Worm (Caenorhabditis elegans): ENCODE data around the gene aqp-4.

DNA sequence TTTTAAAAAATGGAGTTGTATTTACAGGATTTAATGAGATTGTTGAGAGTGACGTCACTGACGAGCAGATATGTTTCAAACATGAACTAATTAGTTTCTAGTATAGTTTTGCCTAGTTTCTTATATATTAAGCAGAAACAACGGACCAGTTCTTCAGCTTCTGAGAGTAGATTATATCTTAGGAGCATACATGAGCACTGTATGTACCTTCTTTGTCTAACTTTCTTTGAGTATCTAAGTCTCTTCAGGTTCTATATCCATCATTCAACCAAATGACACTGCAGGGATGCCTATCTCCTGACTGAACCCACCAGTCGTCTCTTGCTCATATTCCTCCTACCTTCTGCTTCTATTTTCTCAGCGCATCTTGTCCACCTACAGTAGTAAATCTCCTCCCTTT lies 40.6 kb upstream of the aqp-4 start, which contains the start of gene her-1:
- TF ChIP-seq mep-1 (tag; optimal IDR thresholded peaks at IDR 0.05) (no peak), nhr-12 (tag; optimal IDR thresholded peaks at IDR 0.05) (no peak), lin-32 (GFP tag; optimal IDR thresholded peaks at IDR 0.05) (no peak), sem-2 (GFP tag; optimal IDR thresholded peaks at IDR 0.05) (no peak), pha-4 (tag; optimal IDR thresholded peaks at IDR 0.05) (no peak), mab-5 (tag; optimal IDR thresholded peaks at IDR 0.05) (no peak), unc-62 (GFP tag; optimal IDR thresholded peaks at IDR 0.05) (no peak), nhr-237 (tag; optimal IDR thresholded peaks at IDR 0.05) (no peak), elt-3 (tag; optimal IDR thresholded peaks at IDR 0.05) (no peak), nhr-76 (tag; optimal IDR thresholded peaks at IDR 0.05) (no peak), lsy-2 (tag; optimal IDR thresholded peaks at IDR 0.05) (no peak), sptf-1 (tag; optimal IDR thresholded peaks at IDR 0.05) (no peak), blmp-1 (tag; optimal IDR thresholded peaks at IDR 0.05) (no peak)

Measured in whole organism, mixed stage, embryonic.